Fruit fly (Drosophila melanogaster) whole organism, embryonic: ENCODE measurements around the gene Rpn11.
A peak's percentile ranks its signal among the peaks of the same experiment; 100 is the strongest.

Experiments
- ATbp ChIP-seq: fragments of 200-800 bp; sonication (Bioruptor generic); optimal IDR thresholded peaks from 2 replicates; lab custom pipeline; 2017; ENCODE audit warnings: missing biosample characterization, mild to moderate bottlenecking, missing genetic modification characterization, missing genetic modification reagents
- Abd-B ChIP-seq: fragments of 200-800 bp; sonication (Bioruptor generic); optimal IDR thresholded peaks from 2 replicates; lab custom pipeline; 2018; ENCODE audit warnings: missing biosample characterization, mild to moderate bottlenecking, missing genetic modification characterization, moderate library complexity
- Ada2b ChIP-seq: fragments of 200-800 bp; sonication (Bioruptor generic); IDR thresholded peaks from 2 replicates; pipeline ENCODE4 v1.3.6; 2022; ENCODE audit warnings: missing biosample characterization, missing genetic modification characterization
- C15 ChIP-seq: fragments of 200-800 bp; sonication (Bioruptor generic); IDR thresholded peaks from 3 replicates; pipeline ENCODE4 v1.3.6; 2022; ENCODE audit warnings: missing biosample characterization, missing genetic modification characterization
- CG10209 ChIP-seq: fragments of 200-800 bp; sonication (Bioruptor generic); optimal IDR thresholded peaks from 3 replicates; lab custom pipeline; 2017; ENCODE audit warnings: missing biosample characterization, mild to moderate bottlenecking, missing genetic modification characterization, missing genetic modification reagents
- CG10565 ChIP-seq: fragments of 200-800 bp; sonication (Bioruptor generic); optimal IDR thresholded peaks from 3 replicates; lab custom pipeline; 2016; ENCODE audit warnings: missing biosample characterization, mild to moderate bottlenecking, missing genetic modification characterization
- CG10959 ChIP-seq: fragments of 200-800 bp; sonication (Bioruptor generic); IDR thresholded peaks from 2 replicates; pipeline ENCODE4 v1.3.6; 2022; ENCODE audit warnings: missing biosample characterization, missing genetic modification characterization
- CG14667 ChIP-seq: fragments of 200-800 bp; sonication (Bioruptor generic); IDR thresholded peaks from 2 replicates; pipeline ENCODE4 v1.3.6; 2022; ENCODE audit warnings: missing biosample characterization, missing genetic modification characterization
- CG17186 ChIP-seq: fragments of 200-800 bp; sonication (Bioruptor generic); optimal IDR thresholded peaks from 3 replicates; lab custom pipeline; 2017; ENCODE audit warnings: missing biosample characterization, missing genetic modification reagents, missing genetic modification characterization
- CG1832 ChIP-seq: fragments of 200-800 bp; sonication (Bioruptor generic); optimal IDR thresholded peaks from 2 replicates; lab custom pipeline; 2017; ENCODE audit warnings: missing biosample characterization, mild to moderate bottlenecking, missing genetic modification characterization, inconsistent platforms
- CG3163 ChIP-seq: fragments of 200-800 bp; sonication (Bioruptor generic); optimal IDR thresholded peaks from 3 replicates; lab custom pipeline; 2016; ENCODE audit warnings: missing biosample characterization, missing genetic modification characterization
- CG32772 ChIP-seq: fragments of 200-800 bp; sonication (Bioruptor generic); IDR thresholded peaks from 2 replicates; pipeline ENCODE4 v1.3.6; 2022; ENCODE audit warnings: missing biosample characterization, missing genetic modification characterization
- CG34422 ChIP-seq: fragments of 200-800 bp; sonication (Bioruptor generic); IDR thresholded peaks from 3 replicates; pipeline ENCODE4 v1.3.6; 2022; ENCODE audit warnings: missing biosample characterization, missing genetic modification characterization
- CG5180 ChIP-seq: fragments of 200-800 bp; sonication (Bioruptor generic); optimal IDR thresholded peaks from 3 replicates; lab custom pipeline; 2017; ENCODE audit warnings: missing biosample characterization, missing genetic modification characterization, mild to moderate bottlenecking, moderate library complexity, missing genetic modification reagents
- CG6254 ChIP-seq: fragments of 200-800 bp; sonication (Bioruptor generic); optimal IDR thresholded peaks from 3 replicates; lab custom pipeline; 2017; ENCODE audit warnings: mild to moderate bottlenecking, missing biosample characterization, missing genetic modification reagents, missing genetic modification characterization
- CG6683 ChIP-seq: fragments of 200-800 bp; sonication (Bioruptor generic); optimal IDR thresholded peaks from 2 replicates; lab custom pipeline; 2017; ENCODE audit warnings: missing biosample characterization, mild to moderate bottlenecking, missing genetic modification characterization, missing genetic modification reagents
- CG8388 ChIP-seq: fragments of 200-800 bp; sonication (Bioruptor generic); optimal IDR thresholded peaks from 2 replicates; lab custom pipeline; 2019; ENCODE audit warnings: missing biosample characterization, mild to moderate bottlenecking, missing genetic modification characterization, moderate library complexity
- CG9876 ChIP-seq: fragments of 200-800 bp; sonication (Bioruptor generic); optimal IDR thresholded peaks from 2 replicates; lab custom pipeline; 2016; ENCODE audit warnings: missing biosample characterization, missing genetic modification characterization
- CoRest ChIP-seq: fragments of 200-800 bp; sonication (Bioruptor generic); optimal IDR thresholded peaks from 3 replicates; lab custom pipeline; 2018; ENCODE audit warnings: missing biosample characterization, mild to moderate bottlenecking, missing genetic modification characterization, moderate library complexity
- E2f2 ChIP-seq: fragments of 200-800 bp; sonication (Bioruptor generic); IDR thresholded peaks from 2 replicates; pipeline ENCODE4 v1.3.6; 2022; ENCODE audit warnings: missing biosample characterization, missing genetic modification characterization
- Fer2 ChIP-seq: fragments of 200-800 bp; sonication (Bioruptor generic); optimal IDR thresholded peaks from 2 replicates; lab custom pipeline; 2018; ENCODE audit warnings: missing biosample characterization, mild to moderate bottlenecking, missing genetic modification characterization, moderate library complexity
- HLH4C ChIP-seq: fragments of 200-800 bp; sonication (Bioruptor generic); IDR thresholded peaks from 3 replicates; pipeline ENCODE4 v1.3.6; 2022; ENCODE audit warnings: missing biosample characterization, missing genetic modification characterization; ENCODE audit not compliant: partially characterized antibody
- HLHmδ ChIP-seq: fragments of 200-800 bp; sonication (Bioruptor generic); optimal IDR thresholded peaks from 2 replicates; lab custom pipeline; 2018; ENCODE audit warnings: missing biosample characterization, mild to moderate bottlenecking, missing genetic modification characterization, moderate library complexity
- Hey ChIP-seq: fragments of 200-800 bp; sonication (Bioruptor generic); optimal IDR thresholded peaks from 3 replicates; lab custom pipeline; 2018; ENCODE audit warnings: missing biosample characterization, mild to moderate bottlenecking, missing genetic modification characterization
- HmgD ChIP-seq: fragments of 200-800 bp; sonication (Bioruptor generic); optimal IDR thresholded peaks from 3 replicates; lab custom pipeline; 2016; ENCODE audit warnings: missing biosample characterization, missing genetic modification characterization
- Hmr ChIP-seq: fragments of 200-800 bp; sonication (Bioruptor generic); optimal IDR thresholded peaks from 3 replicates; lab custom pipeline; 2017; ENCODE audit warnings: mild to moderate bottlenecking, missing biosample characterization, missing genetic modification reagents, missing genetic modification characterization
- Med ChIP-seq: fragments of 200-800 bp; sonication (Bioruptor generic); peaks from one replicate; lab custom pipeline; 2016; ENCODE audit warnings: missing biosample characterization, missing genetic modification characterization, mild to moderate bottlenecking, inconsistent platforms, moderate library complexity
- Nf-YA ChIP-seq: fragments of 200-800 bp; sonication (Bioruptor generic); IDR thresholded peaks from 2 replicates; pipeline ENCODE4 v1.3.6; 2022; ENCODE audit warnings: missing biosample characterization, missing genetic modification characterization
- NfI ChIP-seq: fragments of 200-800 bp; sonication (Bioruptor generic); optimal IDR thresholded peaks from 3 replicates; lab custom pipeline; 2018; ENCODE audit warnings: missing biosample characterization, mild to moderate bottlenecking, missing genetic modification characterization, moderate library complexity
- Opbp ChIP-seq: fragments of 200-800 bp; sonication (Bioruptor generic); IDR thresholded peaks from 3 replicates; pipeline ENCODE4 v1.3.6; 2022; ENCODE audit warnings: missing biosample characterization, missing genetic modification characterization; ENCODE audit not compliant: partially characterized antibody
- ac ChIP-seq: fragments of 200-800 bp; sonication (Bioruptor generic); optimal IDR thresholded peaks from 3 replicates; lab custom pipeline; 2017; ENCODE audit warnings: missing biosample characterization, mild to moderate bottlenecking, missing genetic modification characterization
- amos ChIP-seq: fragments of 200-800 bp; sonication (Bioruptor generic); IDR thresholded peaks from 2 replicates; pipeline ENCODE4 v1.3.6; 2022; ENCODE audit warnings: missing biosample characterization, missing genetic modification characterization; ENCODE audit not compliant: partially characterized antibody
- bowl ChIP-seq: fragments of 200-800 bp; sonication (Bioruptor generic); IDR thresholded peaks from 2 replicates; pipeline ENCODE4 v1.3.6; 2022; ENCODE audit warnings: missing biosample characterization, missing genetic modification characterization
- chinmo ChIP-seq: fragments of 200-800 bp; sonication (Bioruptor generic); IDR thresholded peaks from 4 replicates; pipeline ENCODE4 v1.3.6; 2022; ENCODE audit warnings: missing biosample characterization, missing genetic modification characterization; ENCODE audit not compliant: partially characterized antibody
- da ChIP-seq: fragments of 200-800 bp; sonication (Bioruptor generic); optimal IDR thresholded peaks from 2 replicates; lab custom pipeline; 2016; ENCODE audit warnings: missing biosample characterization, missing genetic modification characterization
- dan ChIP-seq: fragments of 200-800 bp; sonication (Bioruptor generic); IDR thresholded peaks from 2 replicates; pipeline ENCODE4 v1.3.6; 2022; ENCODE audit warnings: missing biosample characterization, missing genetic modification characterization
- en ChIP-seq: fragments of 200-800 bp; sonication (Bioruptor generic); optimal IDR thresholded peaks from 2 replicates; lab custom pipeline; 2016; ENCODE audit warnings: missing biosample characterization, missing genetic modification characterization
- ind ChIP-seq: fragments of 200-800 bp; sonication (Bioruptor generic); optimal IDR thresholded peaks from 3 replicates; lab custom pipeline; 2016; ENCODE audit warnings: missing biosample characterization, missing genetic modification characterization
- jigr1 ChIP-seq: fragments of 200-800 bp; sonication (Bioruptor generic); IDR thresholded peaks from 3 replicates; pipeline ENCODE4 v1.3.6; 2022; ENCODE audit warnings: missing biosample characterization, missing genetic modification characterization
- lmd ChIP-seq: fragments of 200-800 bp; sonication (Bioruptor generic); IDR thresholded peaks from 2 replicates; pipeline ENCODE4 v1.3.6; 2022; ENCODE audit warnings: missing biosample characterization, missing genetic modification characterization
- lola ChIP-seq, 3 experiments: fragments of >200 bp in 2 of 3; fragments of 200-800 bp in 1 of 3; sonication (Bioruptor generic) in 1 of 3; optimal IDR thresholded peaks; 2 replicates each; lab custom pipeline; 2017 to 2019; ENCODE audit warnings: missing biosample characterization in 3 of 3, missing genetic modification characterization in 3 of 3, mild to moderate bottlenecking in 1 of 3, moderate library complexity in 1 of 3
- nmo ChIP-seq: fragments of 200-800 bp; sonication (Bioruptor generic); optimal IDR thresholded peaks from 2 replicates; lab custom pipeline; 2018; ENCODE audit warnings: missing biosample characterization, mild to moderate bottlenecking, missing genetic modification characterization, moderate library complexity
- pfk ChIP-seq: fragments of 200-800 bp; sonication (Bioruptor generic); optimal IDR thresholded peaks from 2 replicates; lab custom pipeline; 2018; ENCODE audit warnings: missing biosample characterization, mild to moderate bottlenecking, missing genetic modification characterization, moderate library complexity
- salm ChIP-seq: fragments of 200-800 bp; sonication (Bioruptor generic); optimal IDR thresholded peaks from 2 replicates; lab custom pipeline; 2018; ENCODE audit warnings: missing biosample characterization, mild to moderate bottlenecking, missing genetic modification characterization
- sd ChIP-seq: fragments of 200-800 bp; sonication (Bioruptor generic); optimal IDR thresholded peaks from 3 replicates; lab custom pipeline; 2018; ENCODE audit warnings: missing biosample characterization, mild to moderate bottlenecking, missing genetic modification characterization, moderate library complexity
- sna ChIP-seq: fragments of 200-800 bp; sonication (Bioruptor generic); IDR thresholded peaks from 2 replicates; pipeline ENCODE4 v1.3.6; 2022; ENCODE audit warnings: missing biosample characterization, missing genetic modification characterization; ENCODE audit not compliant: partially characterized antibody
- ssp ChIP-seq: fragments of 200-800 bp; sonication (Bioruptor generic); IDR thresholded peaks from 2 replicates; pipeline ENCODE4 v1.3.6; 2022; ENCODE audit warnings: missing biosample characterization, missing genetic modification characterization
- unc-4 ChIP-seq: fragments of 200-800 bp; sonication (Bioruptor generic); IDR thresholded peaks from 2 replicates; pipeline ENCODE4 v1.3.6; 2022; ENCODE audit warnings: missing biosample characterization, missing genetic modification characterization; ENCODE audit not compliant: partially characterized antibody

The Rpn11 gene

DNA sequence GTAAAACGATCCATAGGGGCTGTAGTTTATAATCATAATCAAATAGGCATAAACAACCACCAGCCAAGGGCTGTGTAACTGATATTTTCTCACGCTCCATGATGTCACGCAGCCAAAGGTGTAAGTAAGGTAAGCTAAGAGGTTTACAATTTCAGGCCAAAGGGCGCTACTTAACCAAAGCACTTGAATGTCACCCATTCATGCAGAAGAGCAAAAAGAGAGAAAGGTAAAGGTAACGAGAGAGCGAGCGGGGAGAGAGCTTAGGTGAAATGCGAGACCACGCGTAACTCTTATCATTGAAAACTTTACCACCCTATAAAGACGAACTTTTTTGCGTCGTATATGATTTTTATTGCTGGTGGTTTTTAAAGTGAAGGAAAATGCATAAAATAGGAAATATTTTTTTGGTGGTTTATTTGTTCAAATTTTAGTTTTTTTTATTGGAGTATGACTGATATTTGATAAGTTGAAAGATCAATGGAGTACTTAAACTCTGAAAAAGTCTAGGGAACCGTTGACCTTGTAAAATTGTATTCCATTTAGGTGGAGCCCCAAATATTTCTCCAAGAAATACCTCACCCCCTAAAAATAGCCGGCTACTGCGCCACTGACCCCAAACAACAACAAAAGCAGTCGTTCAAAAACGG lies 48.2 kb upstream of the Rpn11 start (continued):
- TF ChIP-seq lola (GFP tag; optimal IDR thresholded peaks at IDR 0.05; lab: Kevin White, UChicago) (peak in 2 of 3 experiments; percentile 11 to 86), HLH4C (GFP tag; lab: Robert Waterston, UW) (no peak), jigr1 (GFP tag; lab: Robert Waterston, UW) (peak; percentile 90), Fer2 (peak; percentile 86), Abd-B (GFP tag; lab: Kevin White, UChicago) (peak; percentile 97), en (GFP tag; lab: Kevin White, UChicago) (peak; percentile 92), pfk (GFP tag; lab: Kevin White, UChicago) (peak; percentile 4), CG32772 (GFP tag; lab: Robert Waterston, UW) (peak; percentile 91), CG10959 (peak; percentile 65), CG14667 (GFP tag; lab: Robert Waterston, UW) (peak; percentile 92), Nf-YA (GFP tag; lab: Robert Waterston, UW) (peak; percentile 85), Ada2b (GFP tag; lab: Robert Waterston, UW) (peak; percentile 92), lmd (GFP tag; lab: Robert Waterston, UW) (peak; percentile 98), amos (GFP tag; lab: Robert Waterston, UW) (no peak), C15 (GFP tag; lab: Robert Waterston, UW) (peak; percentile 88), salm (tag; lab: Kevin White, UChicago) (peak; percentile 87), CG10209 (GFP tag; lab: Kevin White, UChicago) (peak; percentile 96), CG34422 (GFP tag; lab: Robert Waterston, UW) (peak; percentile 85), Med (GFP tag; lab: Kevin White, UChicago) (peak; percentile 99), ac (GFP tag; lab: Kevin White, UChicago) (no peak), da (GFP tag; lab: Kevin White, UChicago) (peak; percentile 92), CG8388 (GFP tag; lab: Kevin White, UChicago) (peak; percentile 93), ATbp (GFP tag; lab: Kevin White, UChicago) (peak; percentile 96), CoRest (tag; lab: Kevin White, UChicago) (peak; percentile 97), CG10565 (GFP tag; lab: Kevin White, UChicago) (peak; percentile 62), CG5180 (GFP tag; lab: Kevin White, UChicago) (peak; percentile 87), HmgD (GFP tag; lab: Kevin White, UChicago) (peak; percentile 93), Hmr (GFP tag; lab: Kevin White, UChicago) (peak; percentile 98), Opbp (no peak), CG9876 (GFP tag; lab: Kevin White, UChicago) (peak; percentile 98), CG17186 (GFP tag; lab: Kevin White, UChicago) (peak; percentile 68), Hey (tag; lab: Kevin White, UChicago) (peak; percentile 79), CG6254 (GFP tag; lab: Kevin White, UChicago) (peak; percentile 75), ind (GFP tag; lab: Kevin White, UChicago) (peak; percentile 97), bowl (GFP tag; lab: Robert Waterston, UW) (peak; percentile 82), sna (GFP tag; lab: Robert Waterston, UW) (no peak), NfI (peak; percentile 94), CG6683 (peak; percentile 78), chinmo (no peak), sd (tag; lab: Kevin White, UChicago) (peak; percentile 87), HLHmδ (GFP tag; lab: Kevin White, UChicago) (no peak), CG1832 (GFP tag; lab: Kevin White, UChicago) (no peak), dan (GFP tag; lab: Robert Waterston, UW) (0 out of 2 replicates have a peak, but pooled peaks have one; percentile 10), E2f2 (GFP tag; lab: Robert Waterston, UW) (peak; percentile 79), CG3163 (peak; percentile 89), unc-4 (GFP tag; lab: Robert Waterston, UW) (no peak), ssp (GFP tag; lab: Robert Waterston, UW) (peak; percentile 87), nmo (GFP tag; lab: Kevin White, UChicago) (peak; percentile 95)
